Worm (Caenorhabditis elegans) whole organism, late embryonic: ENCODE results near the gene T03F6.6.

Source experiments
- C08G9.2 ChIP-seq: sonication (generic microtip); optimal IDR thresholded peaks from 2 replicates; lab custom pipeline; 2016; ENCODE audit warnings: mild to moderate bottlenecking, missing genetic modification characterization, moderate library complexity, missing compliant biosample characterization
- F13H6.1 ChIP-seq: sonication (generic microtip); optimal IDR thresholded peaks from 2 replicates; lab custom pipeline; 2016; ENCODE audit warnings: missing genetic modification characterization, missing compliant biosample characterization
- K02D7.2 ChIP-seq: sonication (generic microtip); optimal IDR thresholded peaks from 2 replicates; lab custom pipeline; 2017; ENCODE audit warnings: mild to moderate bottlenecking, missing genetic modification characterization, missing compliant biosample characterization
- T23F11.4 ChIP-seq: fragments of 200-800 bp; sonication (Bioruptor generic); optimal IDR thresholded peaks from 2 replicates; lab custom pipeline; 2018; ENCODE audit warnings: mild to moderate bottlenecking, missing genetic modification characterization, missing compliant biosample characterization
- ahr-1 ChIP-seq: sonication (generic microtip); optimal IDR thresholded peaks from 2 replicates; lab custom pipeline; 2016; ENCODE audit warnings: missing genetic modification characterization, missing compliant biosample characterization
- ceh-14 ChIP-seq: sonication (generic microtip); optimal IDR thresholded peaks from 2 replicates; lab custom pipeline; 2016; ENCODE audit warnings: missing genotype, missing genetic modification characterization, missing compliant biosample characterization
- ceh-18 ChIP-seq: sonication (generic microtip); optimal IDR thresholded peaks from 2 replicates; lab custom pipeline; 2016; ENCODE audit warnings: missing genetic modification characterization, missing compliant biosample characterization
- ceh-19 ChIP-seq: fragments of 200-800 bp; sonication (Bioruptor generic); optimal IDR thresholded peaks from 2 replicates; lab custom pipeline; 2018; ENCODE audit warnings: mild to moderate bottlenecking, missing genetic modification characterization, missing compliant biosample characterization
- ceh-22 ChIP-seq: sonication (generic microtip); optimal IDR thresholded peaks from 2 replicates; lab custom pipeline; 2017; ENCODE audit warnings: missing biosample characterization, missing genetic modification characterization
- ceh-24 ChIP-seq: sonication (generic microtip); optimal IDR thresholded peaks from 2 replicates; lab custom pipeline; 2016; ENCODE audit warnings: mild to moderate bottlenecking, missing genetic modification characterization, missing compliant biosample characterization
- ceh-30 ChIP-seq: fragments of 150-350 bp; optimal IDR thresholded peaks from 2 replicates; lab custom pipeline; 2014; ENCODE audit warnings: missing biosample characterization, missing genetic modification characterization
- ceh-6 ChIP-seq: fragments of 200-800 bp; sonication (Bioruptor generic); optimal IDR thresholded peaks from 2 replicates; lab custom pipeline; 2018; ENCODE audit warnings: mild to moderate bottlenecking, missing genetic modification characterization, missing compliant biosample characterization
- ceh-9 ChIP-seq: sonication (generic microtip); optimal IDR thresholded peaks from 2 replicates; lab custom pipeline; 2016; ENCODE audit warnings: mild to moderate bottlenecking, missing genetic modification characterization, inconsistent platforms, missing compliant biosample characterization
- dmd-4 ChIP-seq: sonication (generic microtip); optimal IDR thresholded peaks from 2 replicates; lab custom pipeline; 2016; ENCODE audit warnings: borderline replicate concordance, missing genetic modification characterization, missing compliant biosample characterization
- dve-1 ChIP-seq: sonication (generic microtip); optimal IDR thresholded peaks from 2 replicates; lab custom pipeline; 2017; ENCODE audit warnings: antibody characterized with exemption, mild to moderate bottlenecking, missing genetic modification characterization, missing compliant biosample characterization
- elt-2 ChIP-seq: sonication (generic microtip); optimal IDR thresholded peaks from 2 replicates; lab custom pipeline; 2016; ENCODE audit warnings: missing genetic modification reagents, missing genetic modification characterization, missing compliant biosample characterization
- elt-4 ChIP-seq: sonication (generic microtip); optimal IDR thresholded peaks from 2 replicates; lab custom pipeline; 2016; ENCODE audit warnings: missing genetic modification characterization, missing compliant biosample characterization
- fax-1 ChIP-seq: sonication (generic microtip); optimal IDR thresholded peaks from 2 replicates; lab custom pipeline; 2016; ENCODE audit warnings: missing genotype, missing genetic modification characterization, missing compliant biosample characterization
- fkh-6 ChIP-seq: sonication (generic microtip); optimal IDR thresholded peaks from 2 replicates; lab custom pipeline; 2016; ENCODE audit warnings: missing genetic modification characterization, missing compliant biosample characterization
- gmeb-2 ChIP-seq: sonication (generic microtip); optimal IDR thresholded peaks from 2 replicates; lab custom pipeline; 2016; ENCODE audit warnings: missing genetic modification characterization, inconsistent platforms, missing compliant biosample characterization
- hlh-13 ChIP-seq: fragments of 200-800 bp; sonication (Bioruptor generic); optimal IDR thresholded peaks from 2 replicates; lab custom pipeline; 2018; ENCODE audit warnings: mild to moderate bottlenecking, missing genetic modification characterization, missing compliant biosample characterization
- hlh-6 ChIP-seq: sonication (generic microtip); optimal IDR thresholded peaks from 2 replicates; lab custom pipeline; 2016; ENCODE audit warnings: missing genotype, missing genetic modification characterization, missing compliant biosample characterization
- lim-6 ChIP-seq: sonication (generic microtip); optimal IDR thresholded peaks from 2 replicates; lab custom pipeline; 2016; ENCODE audit warnings: missing genetic modification characterization, missing compliant biosample characterization
- madf-2 ChIP-seq: sonication (generic microtip); optimal IDR thresholded peaks from 2 replicates; lab custom pipeline; 2017; ENCODE audit warnings: missing genetic modification characterization, missing compliant biosample characterization
- nfya-1 ChIP-seq: sonication (generic microtip); optimal IDR thresholded peaks from 2 replicates; lab custom pipeline; 2017; ENCODE audit warnings: missing genetic modification characterization, mild to moderate bottlenecking, missing compliant biosample characterization, antibody characterized with exemption, moderate library complexity
- nhr-11 ChIP-seq: fragments of 150-350 bp; optimal IDR thresholded peaks from 2 replicates; lab custom pipeline; 2014; ENCODE audit warnings: missing biosample characterization, missing genetic modification characterization
- odd-2 ChIP-seq: sonication (generic microtip); optimal IDR thresholded peaks from 2 replicates; lab custom pipeline; 2017; ENCODE audit warnings: antibody characterized with exemption, mild to moderate bottlenecking, missing genetic modification characterization, missing compliant biosample characterization
- pag-3 ChIP-seq: sonication (generic microtip); optimal IDR thresholded peaks from 2 replicates; lab custom pipeline; 2016; ENCODE audit warnings: missing compliant biosample characterization, missing genetic modification characterization, borderline replicate concordance
- pax-1 ChIP-seq: fragments of 150-350 bp; optimal IDR thresholded peaks from 2 replicates; lab custom pipeline; 2014; ENCODE audit warnings: missing biosample characterization, missing genetic modification characterization
- pha-2 ChIP-seq: sonication (generic microtip); optimal IDR thresholded peaks from 2 replicates; lab custom pipeline; 2017; ENCODE audit warnings: mild to moderate bottlenecking, missing genetic modification characterization, missing compliant biosample characterization
- ref-2 ChIP-seq: sonication (generic microtip); optimal IDR thresholded peaks from 2 replicates; lab custom pipeline; 2016; ENCODE audit warnings: missing genetic modification characterization, missing compliant biosample characterization
- sdc-2 ChIP-seq: sonication (generic microtip); optimal IDR thresholded peaks from 2 replicates; lab custom pipeline; 2016; ENCODE audit warnings: missing genotype, missing genetic modification characterization, missing compliant biosample characterization
- sox-2 ChIP-seq: fragments of 200-800 bp; sonication (Bioruptor generic); IDR thresholded peaks from 2 replicates; pipeline ENCODE4 v1.3.6; 2022; ENCODE audit warnings: missing genetic modification reagents, missing genetic modification characterization, missing compliant biosample characterization
- tbx-2 ChIP-seq: sonication (generic microtip); optimal IDR thresholded peaks from 2 replicates; lab custom pipeline; 2016; ENCODE audit warnings: missing genetic modification characterization, missing compliant biosample characterization
- tbx-7 ChIP-seq: sonication (generic microtip); optimal IDR thresholded peaks from 2 replicates; lab custom pipeline; 2016; ENCODE audit warnings: missing genotype, missing genetic modification characterization, missing compliant biosample characterization
- unc-42 ChIP-seq: sonication (generic microtip); optimal IDR thresholded peaks from 2 replicates; lab custom pipeline; 2016; ENCODE audit warnings: missing genotype, missing genetic modification characterization, missing compliant biosample characterization

Gene T03F6.6

ce11 chrIII:13348891-13349290 is 31.2 kb downstream of the T03F6.6 start:
- TF ChIP-seq F13H6.1 (no peak), elt-2 (tag; lab: Kevin White, UChicago) (no peak), ceh-24 (tag; lab: Kevin White, UChicago) (no peak), fax-1 (no peak), hlh-6 (tag; lab: Kevin White, UChicago) (no peak), elt-4 (no peak), unc-42 (tag; lab: Kevin White, UChicago) (peak; percentile 79)

ce11 chrIII:13347782-13348327 is 32.2 kb downstream of the T03F6.6 start:
- TF ChIP-seq odd-2 (tag; lab: Kevin White, UChicago) (no peak), unc-42 (tag; lab: Kevin White, UChicago) (peak; percentile 34), ceh-6 (GFP tag; lab: Kevin White, UChicago) (no peak), ceh-30 (tag; lab: Kevin White, UChicago) (no peak)

- TF ChIP-seq ahr-1, result no peak
- peak; percentile 48 for TF ChIP-seq K02D7.2 (tag; lab: Kevin White, UChicago)
Measured at ce11 chrIII:13346785-13347184, 33.3 kb downstream of the T03F6.6 start, which contains the start of gene mtm-6. mtm-6 (plus strand) TSS chrIII:13347085.

DNA sequence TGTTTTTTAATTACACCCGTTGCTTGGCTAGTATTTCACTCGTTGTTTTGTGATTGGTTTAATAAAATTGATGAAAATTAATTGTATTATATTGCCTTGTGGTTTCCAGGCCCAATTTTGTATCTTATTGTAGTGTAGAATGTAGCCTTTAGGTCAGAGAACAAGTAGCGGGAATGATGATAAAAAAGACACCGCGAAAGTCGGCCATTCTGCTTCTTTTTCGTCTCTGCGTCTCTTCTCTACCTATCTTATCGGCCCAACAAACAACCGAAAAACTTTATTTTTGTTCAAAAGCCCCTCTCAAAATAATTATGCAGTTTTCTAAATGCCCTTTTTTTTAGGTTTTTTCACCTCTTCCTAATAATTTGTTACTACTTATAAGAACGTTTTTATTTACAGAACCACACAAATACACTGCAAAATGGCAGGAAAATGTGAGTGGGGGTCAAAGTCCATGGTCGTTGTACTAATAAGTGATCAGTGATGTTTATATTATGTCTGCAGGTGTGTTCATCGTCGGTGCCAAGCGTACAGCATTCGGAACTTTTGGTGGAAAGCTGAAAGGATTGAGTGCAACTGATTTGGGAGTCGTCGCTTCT is 35.5 kb downstream of the T03F6.6 start, which contains the start of gene acaa-2:
acaa-2 (plus strand) TSS at position 400 of the 599 bp plus-strand sequence.
- TF ChIP-seq fkh-6 (tag; lab: Kevin White, UChicago) (no peak), ceh-19 (GFP tag; lab: Kevin White, UChicago) (no peak), gmeb-2 (tag; lab: Kevin White, UChicago) (no peak), ahr-1 (no peak), sdc-2 (tag; lab: Kevin White, UChicago) (no peak), dmd-4 (tag; lab: Kevin White, UChicago) (no peak), ceh-18 (tag; lab: Kevin White, UChicago) (no peak), pax-1 (tag; lab: Kevin White, UChicago) (no peak), nfya-1 (tag; lab: Kevin White, UChicago) (no peak), elt-4 (no peak), pha-2 (tag; lab: Kevin White, UChicago) (no peak), ref-2 (tag; lab: Kevin White, UChicago) (no peak), ceh-9 (tag; lab: Kevin White, UChicago) (no peak), dve-1 (peak; percentile 11), elt-2 (tag; lab: Kevin White, UChicago) (peak; percentile 49)
- TF ChIP-seq, all 69 proteins: peak for 2

ce11 chrIII:13343562-13344139 is 36.4 kb downstream of the T03F6.6 start:
- no peak for TF ChIP-seq fkh-6 (tag; lab: Kevin White, UChicago)
- TF ChIP-seq nhr-11, result no peak
- no peak for TF ChIP-seq elt-4
- no peak for TF ChIP-seq tbx-7 (tag; lab: Kevin White, UChicago)
- TF ChIP-seq lim-6 (tag; lab: Kevin White, UChicago), result no peak
- TF ChIP-seq ceh-22 (tag; lab: Kevin White, UChicago), result no peak
- TF ChIP-seq sox-2 (GFP tag; lab: Robert Waterston, UW), result no peak
- no peak for TF ChIP-seq pag-3 (tag; lab: Kevin White, UChicago)
- TF ChIP-seq, all 69 proteins: peak for 0

ce11 chrIII:13343117-13343516 is 37.0 kb downstream of the T03F6.6 start, which contains the start of gene ife-1:
ife-1 (plus strand) TSS chrIII:13343417.
- no peak for TF ChIP-seq ceh-14 (tag; lab: Kevin White, UChicago)
- TF ChIP-seq C08G9.2 (tag; lab: Kevin White, UChicago), result no peak
- no peak for TF ChIP-seq gmeb-2 (tag; lab: Kevin White, UChicago)
- TF ChIP-seq T23F11.4 (GFP tag; lab: Kevin White, UChicago), result no peak
- TF ChIP-seq dmd-4 (tag; lab: Kevin White, UChicago), result no peak
- no peak for TF ChIP-seq hlh-13 (GFP tag; lab: Kevin White, UChicago)
- TF ChIP-seq madf-2 (tag; lab: Kevin White, UChicago), result no peak
- TF ChIP-seq tbx-2, result no peak
